Fruit fly (Drosophila melanogaster) whole organism, embryonic: Measurements from ENCODE around the gene Cul6.
A peak's percentile ranks its signal among the peaks of the same experiment; 100 is the strongest.

Experiments
- B-H1 ChIP-seq: fragments of 200-800 bp; sonication (Bioruptor generic); IDR thresholded peaks from 3 replicates; pipeline ENCODE4 v1.3.6; 2022; ENCODE audit warnings: missing biosample characterization, missing genetic modification characterization
- B-H2 ChIP-seq: fragments of 200-800 bp; sonication (Bioruptor generic); optimal IDR thresholded peaks from 2 replicates; lab custom pipeline; 2018; ENCODE audit warnings: missing biosample characterization, mild to moderate bottlenecking, missing genetic modification characterization
- BEAF-32 ChIP-seq: fragments of 200-800 bp; sonication (Bioruptor generic); optimal IDR thresholded peaks from 3 replicates; lab custom pipeline; 2017; ENCODE audit warnings: missing biosample characterization, missing genetic modification characterization, mild to moderate bottlenecking, moderate library complexity, missing genetic modification reagents
- CG10267 ChIP-seq: fragments of 200-800 bp; sonication (Bioruptor generic); optimal IDR thresholded peaks from 2 replicates; lab custom pipeline; 2018; ENCODE audit warnings: missing biosample characterization, mild to moderate bottlenecking, missing genetic modification characterization, moderate library complexity
- CG10462 ChIP-seq: fragments of 200-800 bp; sonication (Bioruptor generic); optimal IDR thresholded peaks from 2 replicates; lab custom pipeline; 2016; ENCODE audit warnings: missing biosample characterization, missing genetic modification characterization
- CG10959 ChIP-seq: fragments of 200-800 bp; sonication (Bioruptor generic); IDR thresholded peaks from 2 replicates; pipeline ENCODE4 v1.3.6; 2022; ENCODE audit warnings: missing biosample characterization, missing genetic modification characterization
- CG10979 ChIP-seq: fragments of 200-800 bp; sonication (Bioruptor generic); optimal IDR thresholded peaks from 2 replicates; lab custom pipeline; 2018; ENCODE audit warnings: missing biosample characterization, mild to moderate bottlenecking, missing genetic modification characterization, moderate library complexity
- CG12769 ChIP-seq: fragments of 200-800 bp; sonication (Bioruptor generic); optimal IDR thresholded peaks from 2 replicates; lab custom pipeline; 2019; ENCODE audit warnings: missing biosample characterization, mild to moderate bottlenecking, missing genetic modification characterization, moderate library complexity
- CG12942 ChIP-seq: fragments of 200-800 bp; sonication (Bioruptor generic); optimal IDR thresholded peaks from 3 replicates; lab custom pipeline; 2016; ENCODE audit warnings: missing biosample characterization, missing genetic modification characterization
- CG13123 ChIP-seq: fragments of 200-800 bp; sonication (Bioruptor generic); optimal IDR thresholded peaks from 2 replicates; lab custom pipeline; 2016; ENCODE audit warnings: missing biosample characterization, missing genetic modification characterization
- CG14667 ChIP-seq: fragments of 200-800 bp; sonication (Bioruptor generic); IDR thresholded peaks from 2 replicates; pipeline ENCODE4 v1.3.6; 2022; ENCODE audit warnings: missing biosample characterization, missing genetic modification characterization
- CG14860 ChIP-seq: fragments of 200-800 bp; sonication (Bioruptor generic); IDR thresholded peaks from 3 replicates; pipeline ENCODE4 v1.3.6; 2022; ENCODE audit warnings: missing biosample characterization, missing genetic modification characterization; ENCODE audit not compliant: partially characterized antibody
- CG17912 ChIP-seq: fragments of 200-800 bp; sonication (Bioruptor generic); optimal IDR thresholded peaks from 2 replicates; lab custom pipeline; 2018; ENCODE audit warnings: missing biosample characterization, mild to moderate bottlenecking, missing genetic modification characterization
- CG18262 ChIP-seq: fragments of 200-800 bp; optimal IDR thresholded peaks from 3 replicates; lab custom pipeline; 2019; ENCODE audit warnings: missing biosample characterization, mild to moderate bottlenecking, missing genetic modification characterization, moderate library complexity
- CG18599 ChIP-seq: fragments of 200-800 bp; sonication (Bioruptor generic); optimal IDR thresholded peaks from 3 replicates; lab custom pipeline; 2017; ENCODE audit warnings: missing biosample characterization, missing genetic modification characterization, mild to moderate bottlenecking, moderate library complexity, missing genetic modification reagents
- CG2129 ChIP-seq: fragments of 200-800 bp; sonication (Bioruptor generic); IDR thresholded peaks from 2 replicates; pipeline ENCODE4 v1.3.6; 2022; ENCODE audit warnings: missing biosample characterization, missing genetic modification characterization; ENCODE audit not compliant: partially characterized antibody
- CG3065 ChIP-seq: fragments of 200-800 bp; sonication (Bioruptor generic); optimal IDR thresholded peaks from 2 replicates; lab custom pipeline; 2016; ENCODE audit warnings: missing biosample characterization, missing genetic modification characterization
- CG34224 ChIP-seq: fragments of 200-800 bp; sonication (Bioruptor generic); IDR thresholded peaks from 3 replicates; pipeline ENCODE4 v1.3.6; 2022; ENCODE audit warnings: missing biosample characterization, missing genetic modification characterization; ENCODE audit not compliant: partially characterized antibody
- CG34376 ChIP-seq: fragments of 200-800 bp; sonication (Bioruptor generic); optimal IDR thresholded peaks from 2 replicates; lab custom pipeline; 2018; ENCODE audit warnings: missing biosample characterization, mild to moderate bottlenecking, missing genetic modification characterization
- CG3838 ChIP-seq: fragments of 200-800 bp; sonication (Bioruptor generic); optimal IDR thresholded peaks from 3 replicates; lab custom pipeline; 2016; ENCODE audit warnings: missing biosample characterization, missing genetic modification characterization
- CG4424 ChIP-seq: fragments of 200-800 bp; sonication (Bioruptor generic); optimal IDR thresholded peaks from 3 replicates; lab custom pipeline; 2016; ENCODE audit warnings: missing biosample characterization, missing genetic modification characterization
- CG5180 ChIP-seq: fragments of 200-800 bp; sonication (Bioruptor generic); optimal IDR thresholded peaks from 3 replicates; lab custom pipeline; 2017; ENCODE audit warnings: missing biosample characterization, missing genetic modification characterization, mild to moderate bottlenecking, moderate library complexity, missing genetic modification reagents
- CG6175 ChIP-seq: fragments of 200-800 bp; sonication (Bioruptor generic); IDR thresholded peaks from 3 replicates; pipeline ENCODE4 v1.3.6; 2022; ENCODE audit warnings: missing biosample characterization, missing genetic modification characterization
- CG6272 ChIP-seq: fragments of 200-800 bp; sonication (Bioruptor generic); IDR thresholded peaks from 2 replicates; pipeline ENCODE4 v1.3.6; 2022; ENCODE audit warnings: missing biosample characterization, missing genetic modification characterization
- CG8281 ChIP-seq: fragments of 200-800 bp; sonication (Bioruptor generic); optimal IDR thresholded peaks from 2 replicates; lab custom pipeline; 2018; ENCODE audit warnings: missing biosample characterization, mild to moderate bottlenecking, missing genetic modification characterization, moderate library complexity
- CHES-1-like ChIP-seq: fragments of 200-800 bp; sonication (Bioruptor generic); optimal IDR thresholded peaks from 2 replicates; lab custom pipeline; 2016; ENCODE audit warnings: missing biosample characterization, missing genetic modification characterization
- Camta ChIP-seq: fragments of 200-800 bp; sonication (Bioruptor generic); optimal IDR thresholded peaks from 2 replicates; lab custom pipeline; 2016; ENCODE audit warnings: missing biosample characterization, missing genetic modification characterization
- Chrac-16 ChIP-seq: fragments of 200-800 bp; sonication (Bioruptor generic); optimal IDR thresholded peaks from 3 replicates; lab custom pipeline; 2016; ENCODE audit warnings: missing biosample characterization, missing genetic modification characterization
- Dp ChIP-seq: fragments of 200-800 bp; sonication (Bioruptor generic); optimal IDR thresholded peaks from 2 replicates; lab custom pipeline; 2018; ENCODE audit warnings: missing biosample characterization, mild to moderate bottlenecking, missing genetic modification characterization, moderate library complexity
- HLH54F ChIP-seq: fragments of 200-800 bp; sonication (Bioruptor generic); optimal IDR thresholded peaks from 3 replicates; lab custom pipeline; 2016; ENCODE audit warnings: missing biosample characterization, missing genetic modification characterization
- Hr3 ChIP-seq: fragments of 200-800 bp; sonication (Bioruptor generic); optimal IDR thresholded peaks from 3 replicates; lab custom pipeline; 2016; ENCODE audit warnings: missing biosample characterization, missing genetic modification characterization
- Six4 ChIP-seq: fragments of 200-800 bp; sonication (Bioruptor generic); optimal IDR thresholded peaks from 2 replicates; lab custom pipeline; 2016; ENCODE audit warnings: missing biosample characterization, missing genetic modification characterization
- da ChIP-seq: fragments of 200-800 bp; sonication (Bioruptor generic); optimal IDR thresholded peaks from 2 replicates; lab custom pipeline; 2016; ENCODE audit warnings: missing biosample characterization, missing genetic modification characterization
- fd64A ChIP-seq: fragments of 200-800 bp; sonication (Bioruptor generic); optimal IDR thresholded peaks from 3 replicates; lab custom pipeline; 2018; ENCODE audit warnings: missing biosample characterization, mild to moderate bottlenecking, missing genetic modification characterization
- jing ChIP-seq: fragments of 200-800 bp; sonication (Bioruptor generic); optimal IDR thresholded peaks from 2 replicates; lab custom pipeline; 2018; ENCODE audit warnings: missing biosample characterization, mild to moderate bottlenecking, missing genetic modification characterization
- lab ChIP-seq: fragments of 200-800 bp; sonication (Bioruptor generic); optimal IDR thresholded peaks from 3 replicates; lab custom pipeline; 2017; ENCODE audit warnings: missing biosample characterization, missing genetic modification characterization, mild to moderate bottlenecking, moderate library complexity, missing genetic modification reagents
- pita ChIP-seq: fragments of 200-800 bp; sonication (Bioruptor generic); optimal IDR thresholded peaks from 2 replicates; lab custom pipeline; 2017; ENCODE audit warnings: missing biosample characterization, mild to moderate bottlenecking, missing genetic modification characterization
- pum ChIP-seq: fragments of 200-800 bp; sonication (Bioruptor generic); optimal IDR thresholded peaks from 2 replicates; lab custom pipeline; 2016; ENCODE audit warnings: missing biosample characterization, missing genetic modification characterization
- pzg ChIP-seq: fragments of 200-800 bp; sonication (Bioruptor generic); optimal IDR thresholded peaks from 3 replicates; lab custom pipeline; 2018; ENCODE audit warnings: missing biosample characterization, mild to moderate bottlenecking, missing genetic modification characterization, moderate library complexity
- repo ChIP-seq: fragments of 200-800 bp; sonication (Bioruptor generic); optimal IDR thresholded peaks from 2 replicates; lab custom pipeline; 2016; ENCODE audit warnings: missing biosample characterization, missing genetic modification characterization
- run ChIP-seq: fragments of 200-800 bp; sonication (Bioruptor generic); optimal IDR thresholded peaks from 3 replicates; lab custom pipeline; 2018; ENCODE audit warnings: missing biosample characterization, mild to moderate bottlenecking, missing genetic modification characterization
- sc ChIP-seq, 3 experiments: fragments of >200 bp in 2 of 3; fragments of 200-800 bp in 1 of 3; sonication (Bioruptor generic) in 1 of 3; optimal IDR thresholded peaks; 2 replicates in 2 of 3; 3 replicates in 1 of 3; lab custom pipeline; 2017; ENCODE audit warnings: mild to moderate bottlenecking in 1 of 3, missing biosample characterization in 1 of 3, missing genetic modification characterization in 1 of 3, missing genetic modification reagents in 1 of 3
- sd ChIP-seq: fragments of 200-800 bp; sonication (Bioruptor generic); optimal IDR thresholded peaks from 3 replicates; lab custom pipeline; 2018; ENCODE audit warnings: missing biosample characterization, mild to moderate bottlenecking, missing genetic modification characterization, moderate library complexity
- slou ChIP-seq: fragments of 200-800 bp; sonication (Bioruptor generic); optimal IDR thresholded peaks from 3 replicates; lab custom pipeline; 2016; ENCODE audit warnings: missing biosample characterization, missing genetic modification characterization
- so ChIP-seq: fragments of 200-800 bp; sonication (Bioruptor generic); IDR thresholded peaks from 3 replicates; pipeline ENCODE4 v1.3.6; 2022; ENCODE audit warnings: missing biosample characterization, missing genetic modification characterization
- tgo ChIP-seq: fragments of 200-800 bp; sonication (Bioruptor generic); IDR thresholded peaks from 3 replicates; pipeline ENCODE4 v1.3.6; 2022; ENCODE audit warnings: missing biosample characterization, missing genetic modification characterization
- trem ChIP-seq: fragments of 200-800 bp; optimal IDR thresholded peaks from 3 replicates; lab custom pipeline; 2019; ENCODE audit warnings: missing biosample characterization, mild to moderate bottlenecking, missing genetic modification characterization, moderate library complexity
- twi ChIP-seq: fragments of 200-800 bp; optimal IDR thresholded peaks from 2 replicates; lab custom pipeline; 2019; ENCODE audit warnings: missing biosample characterization, mild to moderate bottlenecking, missing genetic modification characterization, moderate library complexity
- z ChIP-seq: fragments of 200-800 bp; sonication (Bioruptor generic); IDR thresholded peaks from 3 replicates; pipeline ENCODE4 v1.3.6; 2022; ENCODE audit warnings: missing biosample characterization, missing genetic modification characterization
- zfh2 ChIP-seq: fragments of 200-800 bp; sonication (Bioruptor generic); optimal IDR thresholded peaks from 2 replicates; lab custom pipeline; 2016; ENCODE audit warnings: missing biosample characterization, missing genetic modification characterization

Gene Cul6

DNA sequence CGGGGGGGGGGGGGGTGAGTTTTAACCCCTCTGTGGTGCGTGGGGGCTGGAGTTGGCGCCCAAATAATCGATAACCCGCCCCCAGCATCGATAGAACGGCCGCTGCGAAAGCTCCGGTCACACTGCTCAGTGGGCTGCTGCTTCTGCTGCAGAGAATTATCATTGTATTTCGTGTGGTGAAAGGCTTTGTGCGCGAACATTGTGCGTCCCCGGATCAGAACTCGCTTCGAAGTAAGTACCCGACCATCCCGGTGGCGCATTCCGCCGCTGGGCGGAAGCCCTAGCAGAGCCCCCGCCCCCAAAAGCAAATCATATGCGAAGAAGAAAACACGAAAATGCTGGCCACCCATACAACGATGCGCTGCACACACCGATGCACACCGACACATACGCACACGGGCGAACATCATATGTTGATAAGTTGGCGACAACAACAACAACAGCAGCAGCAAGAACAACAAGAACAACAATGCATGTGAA lies 32.9 kb upstream of the Cul6 start, which contains the start of gene Syx13 (continued):
- TF ChIP-seq Chrac-16 (GFP tag; lab: Kevin White, UChicago) (no peak), HLH54F (GFP tag; lab: Kevin White, UChicago) (no peak), lab (GFP tag; lab: Kevin White, UChicago) (peak; percentile 39), CG12769 (peak; percentile 6), CG8281 (tag; lab: Kevin White, UChicago) (no peak), CG10979 (peak; percentile 11), slou (GFP tag; lab: Kevin White, UChicago) (no peak), sd (tag; lab: Kevin White, UChicago) (peak; percentile 86), CG13123 (GFP tag; lab: Kevin White, UChicago) (no peak), CG14860 (GFP tag; lab: Robert Waterston, UW) (peak; percentile 75), CG5180 (peak; percentile 39), pum (GFP tag; lab: Kevin White, UChicago) (no peak), tgo (GFP tag; lab: Robert Waterston, UW) (no peak), CG17912 (GFP tag; lab: Kevin White, UChicago) (no peak), run (tag; lab: Kevin White, UChicago) (no peak), B-H2 (peak; percentile 13), repo (GFP tag; lab: Kevin White, UChicago) (no peak), Hr3 (GFP tag; lab: Kevin White, UChicago) (no peak), CG2129 (0 out of 2 replicates have a peak, but pooled peaks have one; percentile 30), CG18262 (tag; lab: Kevin White, UChicago) (peak; percentile 25), CG34376 (GFP tag; lab: Kevin White, UChicago) (peak; percentile 75), z (GFP tag; lab: Robert Waterston, UW) (no peak), CG34224 (peak; percentile 61; the same call in 2 of the 3 replicates), CG10267 (tag; lab: Kevin White, UChicago) (peak; percentile 41), fd64A (GFP tag; lab: Kevin White, UChicago) (no peak), trem (tag; lab: Kevin White, UChicago) (peak; percentile 75), CG6175 (GFP tag; lab: Robert Waterston, UW) (no peak), da (GFP tag; lab: Kevin White, UChicago) (no peak), pita (GFP tag; lab: Kevin White, UChicago) (no peak), CG14667 (GFP tag; lab: Robert Waterston, UW) (no peak), CG10462 (no peak), B-H1 (GFP tag; lab: Robert Waterston, UW) (no peak), pzg (GFP tag; lab: Kevin White, UChicago) (peak; percentile 87), twi (tag; lab: Kevin White, UChicago) (peak; percentile 60), CG3065 (GFP tag; lab: Kevin White, UChicago) (no peak), CG10959 (peak; percentile 85), Camta (GFP tag; lab: Kevin White, UChicago) (no peak), CG12942 (no peak), so (GFP tag; lab: Robert Waterston, UW) (no peak), jing (GFP tag; lab: Kevin White, UChicago) (no peak), CG4424 (no peak), sc (optimal IDR thresholded peaks at IDR 0.05; lab: Kevin White, UChicago) (no peak), sc (GFP tag; optimal IDR thresholded peaks at IDR 0.05; lab: Kevin White, UChicago) (no peak), BEAF-32 (peak; percentile 84), CHES-1-like (GFP tag; lab: Kevin White, UChicago) (no peak), CG3838 (GFP tag; lab: Kevin White, UChicago) (no peak), CG18599 (GFP tag; lab: Kevin White, UChicago) (no peak), zfh2 (no peak), CG6272 (GFP tag; lab: Robert Waterston, UW) (0 out of 2 replicates have a peak, but pooled peaks have one; percentile 18), Dp (GFP tag; lab: Kevin White, UChicago) (peak; percentile 80), Six4 (GFP tag; lab: Kevin White, UChicago) (no peak)
